Worm (Caenorhabditis elegans): ENCODE measurements around the gene F53F1.6.

F53F1.6 gene

ce11 chrV:13401669-13402068 is 15.7 kb downstream of the F53F1.6 start:
- TF ChIP-seq unc-62 (GFP tag; optimal IDR thresholded peaks at IDR 0.05), result no peak

ce11 chrV:13396426-13396825 is 21.0 kb downstream of the F53F1.6 start:
- no peak for TF ChIP-seq unc-62 (GFP tag; optimal IDR thresholded peaks at IDR 0.05)

- TF ChIP-seq unc-62 (GFP tag; optimal IDR thresholded peaks at IDR 0.05), result no peak
These were observed 22.4 kb downstream of the F53F1.6 start for ce11 chrV:13394968-13395367.

DNA sequence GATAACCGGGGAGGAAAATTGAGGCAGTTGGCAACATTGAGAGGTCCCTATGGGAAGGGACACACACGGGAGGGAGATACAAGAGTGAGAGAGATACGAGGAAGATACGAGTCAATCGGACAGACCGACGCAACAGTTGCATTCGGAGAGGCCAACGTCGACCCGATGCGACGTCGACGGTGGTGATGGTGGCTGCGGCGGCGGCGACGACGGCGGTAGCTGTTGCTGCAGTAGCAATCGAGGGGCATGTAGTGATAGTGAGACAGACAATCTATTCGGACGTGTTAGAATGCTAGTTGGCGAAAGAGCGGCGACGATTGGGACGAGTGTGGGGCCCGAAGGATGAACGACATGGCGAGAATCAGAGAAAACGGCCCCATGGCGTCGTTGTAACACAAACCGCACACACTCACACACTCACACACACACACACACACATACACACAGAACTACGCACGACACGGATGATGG is 24.0 kb downstream of the F53F1.6 start:
- no peak for TF ChIP-seq unc-62 (GFP tag; optimal IDR thresholded peaks at IDR 0.05)

DNA sequence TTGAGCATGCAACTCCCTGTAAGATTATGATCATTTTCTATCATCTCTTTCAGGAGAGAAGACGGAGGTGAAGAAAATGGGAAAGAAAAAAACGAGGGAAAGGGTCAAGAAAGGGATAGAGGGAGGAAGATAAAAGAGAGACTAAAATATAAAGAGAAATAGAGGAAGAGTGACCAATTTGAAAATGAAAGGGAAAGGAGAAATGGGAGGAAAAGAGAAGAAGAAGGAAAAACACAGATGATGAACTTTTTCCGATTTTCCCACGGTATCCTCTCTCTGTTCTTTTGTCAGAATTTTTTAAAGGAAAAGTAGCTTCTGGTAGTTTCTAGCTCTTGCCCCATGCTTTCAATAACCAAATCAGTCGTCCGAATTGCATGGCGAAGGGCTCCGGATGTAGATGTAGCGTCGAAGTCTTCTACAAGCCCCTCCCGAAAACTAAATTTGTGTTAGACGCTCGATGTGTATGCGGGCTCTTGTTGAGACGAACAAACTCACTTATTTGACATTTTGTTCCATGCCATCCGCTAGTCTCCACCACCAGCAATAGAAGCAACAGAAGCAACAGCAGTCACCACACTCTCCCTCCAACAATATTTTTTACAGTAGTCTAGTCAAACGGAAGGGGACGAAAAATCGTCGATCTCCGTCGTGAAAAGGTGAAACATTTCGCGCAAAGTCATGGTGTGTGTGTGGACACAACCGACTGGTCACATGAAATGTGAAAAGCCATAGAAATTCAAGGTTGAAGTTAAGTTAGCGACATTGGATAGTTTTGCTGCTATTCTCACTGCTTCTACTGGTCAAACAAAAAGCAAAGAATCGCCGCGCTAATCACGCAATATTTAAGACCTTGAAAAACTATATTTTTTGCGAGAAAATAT is 25.8 kb downstream of the F53F1.6 start, which contains the start of gene somi-1:
Gene somi-1 (minus strand): TSS at position 18 of the 881 bp plus-strand sequence.
- no peak for TF ChIP-seq unc-62 (GFP tag; optimal IDR thresholded peaks at IDR 0.05)

- TF ChIP-seq unc-62 (GFP tag; optimal IDR thresholded peaks at IDR 0.05), result no peak
These were observed 26.5 kb downstream of the F53F1.6 start for ce11 chrV:13390936-13391335.

ce11 chrV:13389454-13389853 is 28.0 kb downstream of the F53F1.6 start:
- no peak for TF ChIP-seq unc-62 (GFP tag; optimal IDR thresholded peaks at IDR 0.05)

DNA sequence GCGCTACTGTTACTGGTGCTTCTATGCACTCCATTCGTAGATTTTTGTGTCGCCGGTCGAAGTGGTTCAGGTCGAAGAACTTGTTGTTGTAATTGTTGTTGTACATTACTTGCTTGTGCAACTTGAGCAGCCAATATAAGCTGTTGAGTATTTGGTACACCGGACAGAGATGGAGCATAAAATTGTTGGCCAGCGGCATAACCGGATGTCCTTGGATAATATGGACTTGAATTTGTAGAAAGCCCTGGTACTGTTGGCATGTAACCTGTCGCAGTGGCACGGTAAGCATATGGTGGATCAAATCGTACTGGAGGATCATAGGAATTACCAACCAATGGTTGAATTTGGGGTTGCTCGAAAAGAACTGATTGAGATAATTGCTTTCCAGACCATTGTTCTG is 28.5 kb downstream of the F53F1.6 start:
- no peak for TF ChIP-seq unc-62 (GFP tag; optimal IDR thresholded peaks at IDR 0.05)

- no peak for TF ChIP-seq unc-62 (GFP tag; optimal IDR thresholded peaks at IDR 0.05)
These were observed 29.9 kb downstream of the F53F1.6 start for ce11 chrV:13387472-13387871.

DNA sequence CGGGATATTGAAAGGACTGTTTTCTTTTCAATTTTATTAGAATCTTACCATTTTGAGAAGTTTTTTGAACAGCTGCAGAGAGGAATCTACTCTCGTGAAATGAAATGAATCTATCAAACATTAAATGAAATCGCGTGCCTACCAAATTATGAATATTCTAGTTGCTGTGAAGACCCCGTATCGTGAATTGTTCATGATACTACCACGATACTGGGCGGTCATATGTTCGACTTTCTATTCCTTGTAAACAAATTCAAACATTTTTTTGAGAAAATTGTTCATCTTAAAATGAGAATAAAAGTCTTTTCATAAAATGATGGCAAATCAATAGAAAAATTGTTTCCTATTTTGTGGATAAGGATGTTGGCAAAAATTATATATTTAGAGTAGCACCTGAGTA is 31.6 kb downstream of the F53F1.6 start, which contains the start of gene gcy-34:
Gene gcy-34 (minus strand): TSS at position 101 of the 400 bp plus-strand sequence.
- no peak for TF ChIP-seq unc-62 (GFP tag; optimal IDR thresholded peaks at IDR 0.05)

DNA sequence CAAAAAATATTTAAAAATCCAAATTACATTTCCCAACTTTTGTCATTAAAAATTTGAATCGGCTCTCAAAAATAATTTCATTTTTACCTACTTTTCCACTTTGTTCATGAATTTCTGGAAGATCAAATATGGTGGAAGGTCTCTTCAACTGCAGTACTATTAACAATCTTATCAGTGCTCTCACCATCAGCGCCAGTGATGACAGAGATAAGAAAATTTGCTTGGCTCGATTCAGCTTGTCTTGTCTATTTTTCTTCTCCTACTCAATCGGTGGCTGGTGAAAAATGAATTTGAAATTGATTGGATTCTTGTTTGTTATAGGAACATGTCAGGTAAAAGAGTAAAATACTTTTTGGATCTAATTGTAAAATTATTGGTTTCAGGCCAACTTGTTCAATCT is 36.4 kb downstream of the F53F1.6 start, which contains the start of gene cpz-2:
Gene cpz-2 (plus strand): TSS at position 210 of the 400 bp plus-strand sequence.
- TF ChIP-seq unc-62 (GFP tag; optimal IDR thresholded peaks at IDR 0.05), result no peak

DNA sequence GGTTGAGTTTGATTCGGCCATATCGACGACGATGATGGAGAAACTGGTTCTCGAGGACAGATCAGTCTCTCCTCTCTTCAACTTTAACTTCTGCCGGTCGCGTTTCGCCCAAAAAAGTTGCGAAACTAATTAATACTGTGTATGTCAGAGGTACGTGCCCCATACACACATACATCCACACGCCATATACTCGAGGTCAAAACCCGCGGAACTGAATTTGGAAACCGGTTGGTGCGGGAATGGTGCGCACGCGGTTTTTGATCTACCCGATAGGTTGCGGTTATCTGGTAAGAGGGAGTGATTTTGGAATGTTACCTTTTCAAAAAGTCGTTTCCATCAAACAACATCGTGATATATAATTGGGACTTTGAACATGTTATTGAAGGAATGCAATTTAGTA is 37.2 kb downstream of the F53F1.6 start, which contains the start of gene ifbp-1:
Gene ifbp-1 (minus strand): TSS at position 85 of the 400 bp plus-strand sequence.
- TF ChIP-seq unc-62 (GFP tag; optimal IDR thresholded peaks at IDR 0.05), result no peak

ce11 chrV:13377130-13377529 is 40.3 kb downstream of the F53F1.6 start:
- TF ChIP-seq unc-62 (GFP tag; optimal IDR thresholded peaks at IDR 0.05), result no peak

- no peak for TF ChIP-seq unc-62 (GFP tag; optimal IDR thresholded peaks at IDR 0.05)
These were observed 41.6 kb downstream of the F53F1.6 start for ce11 chrV:13375861-13376260.

DNA sequence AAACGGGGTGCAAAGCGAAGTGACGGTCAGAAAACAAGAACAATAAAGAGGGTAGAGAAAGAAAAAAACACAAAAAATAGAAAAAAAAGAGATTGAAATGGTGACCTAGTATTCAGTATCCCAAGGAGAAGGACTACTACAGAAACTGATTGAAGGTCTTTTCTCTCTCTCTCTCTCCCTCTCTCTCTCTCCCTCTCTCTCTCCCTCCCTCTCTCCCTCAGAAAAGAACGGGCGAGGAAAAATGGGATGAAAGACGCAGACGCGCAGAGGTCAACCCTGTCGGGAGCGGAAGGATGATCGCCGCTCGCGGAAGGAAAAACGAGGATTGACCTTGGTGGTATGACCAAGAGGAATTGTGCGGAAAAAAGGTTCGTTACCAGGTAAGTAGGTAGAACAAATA is 42.9 kb downstream of the F53F1.6 start:
- TF ChIP-seq unc-62 (GFP tag; optimal IDR thresholded peaks at IDR 0.05), result no peak

DNA sequence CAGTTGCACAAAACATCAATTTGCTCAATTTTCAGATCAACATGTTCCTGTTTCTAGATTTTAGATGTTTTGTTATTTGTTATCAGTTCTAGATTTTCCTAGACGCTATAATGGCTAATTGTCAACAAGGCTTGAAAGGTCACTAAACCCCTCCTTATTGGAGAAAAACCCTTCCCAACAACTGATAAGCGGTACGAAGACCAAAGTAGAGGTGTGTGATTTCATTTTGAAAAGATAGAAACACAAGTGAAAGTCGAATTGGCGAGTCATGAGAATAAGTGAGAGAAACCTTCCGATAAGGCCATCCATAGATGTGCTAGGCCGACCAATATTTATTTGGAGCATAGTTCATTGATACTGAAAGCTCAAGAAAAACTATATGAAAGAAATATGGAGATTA is 43.8 kb downstream of the F53F1.6 start:
- TF ChIP-seq unc-62 (GFP tag; optimal IDR thresholded peaks at IDR 0.05), result no peak

DNA sequence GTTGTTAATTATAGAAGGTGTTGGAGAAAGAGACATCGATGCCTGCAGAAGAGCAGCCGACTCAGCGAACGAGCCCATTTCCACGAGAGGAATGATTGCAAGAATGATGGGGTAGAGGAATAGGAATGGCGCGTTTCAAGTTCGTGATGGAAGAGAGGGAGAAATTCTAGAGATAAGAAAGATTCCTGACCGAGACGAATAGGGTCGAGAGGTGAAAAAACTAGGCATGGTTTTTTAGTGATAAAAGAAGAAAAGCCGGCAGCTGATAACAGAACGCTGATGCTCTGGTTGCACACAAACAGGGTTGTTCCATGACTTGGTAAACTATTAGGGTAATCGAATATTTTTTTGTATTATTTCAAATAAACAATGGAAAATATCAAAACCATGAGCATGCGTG is 44.6 kb downstream of the F53F1.6 start:
- no peak for TF ChIP-seq unc-62 (GFP tag; optimal IDR thresholded peaks at IDR 0.05)

All from whole organism, dauer.